Fruit fly (Drosophila melanogaster) whole organism, wandering third instar larva: ENCODE data around the gene Smox.
A peak's percentile ranks its signal among the peaks of the same experiment; 100 is the strongest.

Experiments used
- Abd-B ChIP-seq: fragments of >200 bp; optimal IDR thresholded peaks from 2 replicates; lab custom pipeline; 2017; ENCODE audit warnings: missing biosample characterization, missing genetic modification characterization
- CG32264 ChIP-seq: fragments of 200-800 bp; sonication (Bioruptor generic); optimal IDR thresholded peaks from 2 replicates; lab custom pipeline; 2016; ENCODE audit warnings: missing biosample characterization, missing genetic modification characterization
- CG9705 ChIP-seq: fragments of 200-800 bp; sonication (Bioruptor generic); optimal IDR thresholded peaks from 2 replicates; lab custom pipeline; 2018; ENCODE audit warnings: missing biosample characterization, mild to moderate bottlenecking, missing genetic modification characterization
- CrebA ChIP-seq: fragments of 200-800 bp; sonication (Bioruptor generic); optimal IDR thresholded peaks from 2 replicates; lab custom pipeline; 2016; ENCODE audit warnings: missing biosample characterization, mild to moderate bottlenecking, missing genetic modification characterization, borderline replicate concordance
- Dfd ChIP-seq: fragments of >200 bp; optimal IDR thresholded peaks from 2 replicates; lab custom pipeline; 2017; ENCODE audit warnings: missing biosample characterization, missing genetic modification characterization
- GATAd ChIP-seq: sonication (Bioruptor generic); optimal IDR thresholded peaks from 2 replicates; lab custom pipeline; 2016; ENCODE audit warnings: missing biosample characterization, missing genetic modification characterization
- HLH106 ChIP-seq: fragments of 200-800 bp; optimal IDR thresholded peaks from 3 replicates; lab custom pipeline; 2019; ENCODE audit warnings: missing biosample characterization, mild to moderate bottlenecking, missing genetic modification characterization, moderate library complexity
- Hnf4 ChIP-seq: fragments of 200-800 bp; sonication (Bioruptor generic); optimal IDR thresholded peaks from 2 replicates; lab custom pipeline; 2016; ENCODE audit warnings: missing biosample characterization, mild to moderate bottlenecking, missing genetic modification characterization
- Hr78 ChIP-seq: fragments of >200 bp; optimal IDR thresholded peaks from 2 replicates; lab custom pipeline; 2017; ENCODE audit warnings: missing biosample characterization, missing genetic modification characterization
- Hr83 ChIP-seq: fragments of 200-300 bp; sonication (Bioruptor generic); optimal IDR thresholded peaks from 2 replicates; lab custom pipeline; 2016; ENCODE audit warnings: missing biosample characterization, mild to moderate bottlenecking, missing genetic modification characterization, moderate library complexity; ENCODE audit not compliant: poor library complexity, severe bottlenecking
- Jra ChIP-seq: sonication (Bioruptor generic); optimal IDR thresholded peaks from 2 replicates; lab custom pipeline; 2016; ENCODE audit warnings: missing biosample characterization, missing genetic modification characterization
- Mio ChIP-seq: sonication (Bioruptor generic); optimal IDR thresholded peaks from 2 replicates; lab custom pipeline; 2016; ENCODE audit warnings: missing biosample characterization, missing genetic modification characterization
- Myc ChIP-seq: fragments of >200 bp; optimal IDR thresholded peaks from 2 replicates; lab custom pipeline; 2017
- Rel ChIP-seq, 2 experiments: fragments of 200-800 bp; sonication (Bioruptor generic) in 1 of 2; optimal IDR thresholded peaks; 2 replicates in 1 of 2; 3 replicates in 1 of 2; lab custom pipeline; 2016 to 2019; ENCODE audit warnings: mild to moderate bottlenecking in 2 of 2, missing biosample characterization in 2 of 2, missing genetic modification characterization in 2 of 2, moderate library complexity in 1 of 2
- Sp1 ChIP-seq: fragments of 200-800 bp; sonication (Bioruptor generic); optimal IDR thresholded peaks from 3 replicates; lab custom pipeline; 2019; ENCODE audit warnings: missing biosample characterization, mild to moderate bottlenecking, missing genetic modification characterization, moderate library complexity
- br ChIP-seq: fragments of 200-800 bp; sonication (Bioruptor generic); optimal IDR thresholded peaks from 2 replicates; lab custom pipeline; 2016; ENCODE audit warnings: missing biosample characterization, missing genetic modification characterization
- brk ChIP-seq: fragments of 200-800 bp; sonication (Bioruptor generic); optimal IDR thresholded peaks from 2 replicates; lab custom pipeline; 2016; ENCODE audit warnings: missing biosample characterization, mild to moderate bottlenecking, missing genetic modification characterization
- dl ChIP-seq, 2 experiments: fragments of 175-275, 200-275 bp in 1 of 2; fragments of 200-275 bp in 1 of 2; sonication (Bioruptor generic); optimal IDR thresholded peaks; lab custom pipeline; 2018; ENCODE audit warnings: mild to moderate bottlenecking in 2 of 2, missing biosample characterization in 2 of 2, missing genetic modification characterization in 2 of 2, moderate library complexity in 2 of 2; ENCODE audit not compliant: partially characterized antibody in 2 of 2, insufficient read depth in 1 of 2
- dmrt93B ChIP-seq: fragments of 200-800 bp; sonication (Bioruptor generic); optimal IDR thresholded peaks from 2 replicates; lab custom pipeline; 2018; ENCODE audit warnings: missing biosample characterization, mild to moderate bottlenecking, missing genetic modification characterization
- dsf ChIP-seq: sonication (Bioruptor generic); optimal IDR thresholded peaks from 2 replicates; lab custom pipeline; 2016; ENCODE audit warnings: missing biosample characterization, missing genetic modification characterization, borderline replicate concordance
- ey ChIP-seq: fragments of 200-800 bp; sonication (Bioruptor generic); optimal IDR thresholded peaks from 2 replicates; lab custom pipeline; 2016; ENCODE audit warnings: missing biosample characterization, missing genetic modification characterization
- foxo ChIP-seq, 2 experiments: fragments of 200-800 bp; sonication (Bioruptor generic); optimal IDR thresholded peaks; 2 replicates in 1 of 2; 3 replicates in 1 of 2; lab custom pipeline; 2016 to 2017; ENCODE audit warnings: missing biosample characterization in 2 of 2, missing genetic modification characterization in 2 of 2
- fru ChIP-seq: fragments of 200-800 bp; sonication (Bioruptor generic); optimal IDR thresholded peaks from 3 replicates; lab custom pipeline; 2016; ENCODE audit warnings: missing biosample characterization, mild to moderate bottlenecking, missing genetic modification characterization
- jim ChIP-seq: fragments of 175-275, 200-325 bp; sonication (Bioruptor generic); optimal IDR thresholded peaks from 2 replicates; lab custom pipeline; 2016; ENCODE audit warnings: missing biosample characterization, mild to moderate bottlenecking, missing genetic modification characterization
- lola ChIP-seq: fragments of >200 bp; optimal IDR thresholded peaks from 2 replicates; lab custom pipeline; 2017; ENCODE audit warnings: missing biosample characterization, missing genetic modification characterization
- pan ChIP-seq: fragments of >200 bp; optimal IDR thresholded peaks from 2 replicates; lab custom pipeline; 2017
- psq ChIP-seq: fragments of 200-800 bp; sonication (Bioruptor generic); optimal IDR thresholded peaks from 3 replicates; lab custom pipeline; 2017; ENCODE audit warnings: missing biosample characterization, mild to moderate bottlenecking, missing genetic modification characterization, moderate library complexity
- rgr ChIP-seq: fragments of 200-800 bp; sonication (Bioruptor generic); optimal IDR thresholded peaks from 3 replicates; lab custom pipeline; 2016; ENCODE audit warnings: missing biosample characterization, mild to moderate bottlenecking, missing genetic modification characterization
- sv ChIP-seq: fragments of 200-800 bp; sonication (Bioruptor generic); optimal IDR thresholded peaks from 3 replicates; lab custom pipeline; 2016; ENCODE audit warnings: missing biosample characterization, missing genetic modification characterization
- usp ChIP-seq: fragments of >200 bp; optimal IDR thresholded peaks from 2 replicates; lab custom pipeline; 2017; ENCODE audit warnings: missing biosample characterization, missing genetic modification characterization
- woc ChIP-seq: sonication (Bioruptor generic); optimal IDR thresholded peaks from 2 replicates; lab custom pipeline; 2016; ENCODE audit warnings: missing biosample characterization, mild to moderate bottlenecking, missing genetic modification characterization

Gene Smox

DNA sequence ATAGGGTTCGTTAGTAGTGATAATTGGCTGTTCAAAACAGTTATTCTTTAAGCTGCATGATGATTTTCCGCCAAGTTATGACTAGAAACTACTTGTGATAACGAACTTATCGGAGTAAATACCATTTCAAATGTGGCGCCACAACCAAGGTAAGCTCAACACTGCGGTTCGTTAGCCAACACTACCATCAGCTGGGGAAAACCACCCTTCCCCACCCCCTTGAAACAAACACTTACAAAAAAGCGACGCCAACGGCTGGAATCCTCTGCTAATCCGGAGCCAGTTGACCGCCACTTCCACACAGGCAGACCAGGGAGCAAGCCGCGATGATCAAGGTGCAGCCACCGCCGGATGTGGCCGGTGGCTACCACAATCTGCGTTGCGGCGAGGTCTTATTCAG lies 10.6 kb upstream of the Smox start, which contains the start of gene CG18262:
Gene CG18262 (plus strand): TSS at position 231 of the 400 bp plus-strand sequence.
- TF ChIP-seq psq (GFP tag; lab: Kevin White, UChicago) = no peak
- no peak for TF ChIP-seq CG32264 (GFP tag; lab: Kevin White, UChicago)
- no peak for TF ChIP-seq br (GFP tag; lab: Kevin White, UChicago)
- no peak for TF ChIP-seq woc (GFP tag; lab: Kevin White, UChicago)
- no peak for TF ChIP-seq Mio (GFP tag; lab: Kevin White, UChicago)
- no peak for TF ChIP-seq usp (GFP tag; lab: Kevin White, UChicago)
- TF ChIP-seq dmrt93B (GFP tag; lab: Kevin White, UChicago) = no peak
- TF ChIP-seq rgr (GFP tag; lab: Kevin White, UChicago) = no peak
- TF ChIP-seq CG9705 (GFP tag; lab: Kevin White, UChicago) = no peak
- no peak for TF ChIP-seq HLH106 (tag; lab: Kevin White, UChicago)
- peak; percentile 5 for TF ChIP-seq GATAd (GFP tag; lab: Kevin White, UChicago)
- TF ChIP-seq Rel (GFP tag; optimal IDR thresholded peaks at IDR 0.05; lab: Kevin White, UChicago) = no peak
- TF ChIP-seq Rel (tag; optimal IDR thresholded peaks at IDR 0.05; lab: Kevin White, UChicago) = peak; percentile 72
- TF ChIP-seq CrebA (GFP tag; lab: Kevin White, UChicago) = no peak
- no peak for TF ChIP-seq pan (lab: Kevin White, UChicago)
- TF ChIP-seq Hr78 (GFP tag; lab: Kevin White, UChicago) = no peak
- TF ChIP-seq jim (GFP tag; lab: Kevin White, UChicago) = no peak
- no peak for TF ChIP-seq brk

DNA sequence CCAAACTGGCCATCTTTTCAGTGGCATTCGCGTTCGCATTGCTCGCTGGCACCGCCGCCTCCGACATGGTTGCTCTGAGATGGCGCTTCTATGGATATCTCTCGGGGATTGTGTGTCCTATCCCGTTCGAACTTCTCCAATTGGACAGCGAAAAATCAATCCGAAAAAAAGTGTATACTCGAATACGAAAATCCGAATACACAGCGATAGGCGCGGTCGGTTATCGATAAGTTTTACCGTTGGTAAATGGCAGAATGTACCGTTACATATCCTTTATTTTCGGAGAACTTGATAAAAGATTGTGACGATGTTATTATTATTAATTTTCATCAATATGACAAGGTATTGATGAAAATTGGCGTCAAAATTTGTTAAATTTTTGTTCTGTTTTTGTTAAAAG lies 10.0 kb upstream of the Smox start, which contains the start of gene Gbeta5:
Gene Gbeta5 (minus strand): TSS at position 199 of the 400 bp plus-strand sequence.
- TF ChIP-seq Jra (no peak), lola (GFP tag; lab: Kevin White, UChicago) (no peak), jim (GFP tag; lab: Kevin White, UChicago) (no peak), dsf (no peak), brk (no peak), foxo (GFP tag; optimal IDR thresholded peaks at IDR 0.05; lab: Kevin White, UChicago) (no peak), sv (GFP tag; lab: Kevin White, UChicago) (no peak), dl (GFP tag; optimal IDR thresholded peaks at IDR 0.05; lab: Kevin White, UChicago; ENCODE audit: insufficient read depth in 1 of 2, partially characterized antibody in 2 of 2) (no peak), fru (GFP tag; lab: Kevin White, UChicago) (no peak), Hnf4 (GFP tag; lab: Kevin White, UChicago) (no peak)
- TF ChIP-seq, all 38 proteins: peak for 0

dm6 chrX:8148556-8148955 lies 6.5 kb upstream of the Smox start, which contains the start of gene CG10959:
Gene CG10959, plus strand, starts transcription at chrX:8148783.
- TF ChIP-seq Myc (lab: Kevin White, UChicago) (peak; percentile 4), CrebA (GFP tag; lab: Kevin White, UChicago) (no peak), rgr (GFP tag; lab: Kevin White, UChicago) (no peak), jim (GFP tag; lab: Kevin White, UChicago) (no peak)

DNA sequence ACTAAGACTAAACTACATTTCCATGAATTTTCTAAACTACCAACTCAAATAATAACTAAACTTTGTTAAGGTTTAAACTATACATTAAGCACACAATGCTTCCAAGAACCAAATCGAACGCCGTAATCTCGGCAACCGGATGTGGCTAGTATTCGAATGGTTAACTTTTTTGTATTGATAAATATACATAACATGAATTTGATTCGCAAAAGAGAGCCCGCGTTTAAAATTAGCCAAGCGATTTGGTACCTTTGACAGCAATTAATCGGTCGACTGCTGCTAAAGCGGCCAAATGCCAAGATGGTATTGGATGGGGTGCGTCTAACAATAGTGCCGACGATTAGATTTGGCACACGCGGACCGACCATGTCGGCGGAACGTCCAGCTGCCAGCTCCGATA lies 5.6 kb upstream of the Smox start, which contains the start of gene CG15336:
Gene CG15336 (plus strand): TSS at position 301 of the 400 bp plus-strand sequence.
- no peak for TF ChIP-seq HLH106 (tag; lab: Kevin White, UChicago)
- no peak for TF ChIP-seq ey
- TF ChIP-seq Hr83 (GFP tag; lab: Kevin White, UChicago) = no peak
- TF ChIP-seq usp (GFP tag; lab: Kevin White, UChicago) = no peak
- no peak for TF ChIP-seq pan (lab: Kevin White, UChicago)
- TF ChIP-seq Dfd (GFP tag; lab: Kevin White, UChicago) = no peak
- TF ChIP-seq dsf = no peak
- no peak for TF ChIP-seq br (GFP tag; lab: Kevin White, UChicago)
- no peak for TF ChIP-seq dl (GFP tag; optimal IDR thresholded peaks at IDR 0.05; lab: Kevin White, UChicago; ENCODE audit: insufficient read depth in 1 of 2, partially characterized antibody in 2 of 2)
- TF ChIP-seq Rel (GFP tag; optimal IDR thresholded peaks at IDR 0.05; lab: Kevin White, UChicago) = no peak
- no peak for TF ChIP-seq Rel (tag; optimal IDR thresholded peaks at IDR 0.05; lab: Kevin White, UChicago)
- no peak for TF ChIP-seq CG9705 (GFP tag; lab: Kevin White, UChicago)
- TF ChIP-seq lola (GFP tag; lab: Kevin White, UChicago) = no peak
- no peak for TF ChIP-seq Myc (lab: Kevin White, UChicago)
- no peak for TF ChIP-seq dmrt93B (GFP tag; lab: Kevin White, UChicago)
- TF ChIP-seq sv (GFP tag; lab: Kevin White, UChicago) = no peak
- no peak for TF ChIP-seq brk
- no peak for TF ChIP-seq Sp1 (GFP tag; lab: Kevin White, UChicago)
- no peak for TF ChIP-seq Hr78 (GFP tag; lab: Kevin White, UChicago)
- no peak for TF ChIP-seq Abd-B (GFP tag; lab: Kevin White, UChicago)
- TF ChIP-seq woc (GFP tag; lab: Kevin White, UChicago) = no peak
